Fruit fly (Drosophila melanogaster) whole organism, embryonic: ENCODE results near the gene ninaC.

Experiments
- Atf-2 ChIP-seq: fragments of 200-800 bp; sonication (Bioruptor generic); optimal IDR thresholded peaks from 2 replicates; lab custom pipeline; 2016; ENCODE audit warnings: missing biosample characterization, missing genetic modification characterization
- Blimp-1 ChIP-seq: fragments of 200-800 bp; sonication (Bioruptor generic); optimal IDR thresholded peaks from 3 replicates; lab custom pipeline; 2018; ENCODE audit warnings: missing biosample characterization, missing genetic modification characterization, mild to moderate bottlenecking, moderate library complexity, missing genetic modification reagents
- CG10462 ChIP-seq: fragments of 200-800 bp; sonication (Bioruptor generic); optimal IDR thresholded peaks from 2 replicates; lab custom pipeline; 2016; ENCODE audit warnings: missing biosample characterization, missing genetic modification characterization
- CG12219 ChIP-seq: fragments of 200-800 bp; sonication (Bioruptor generic); optimal IDR thresholded peaks from 3 replicates; lab custom pipeline; 2018; ENCODE audit warnings: missing biosample characterization, mild to moderate bottlenecking, missing genetic modification characterization
- CG12769 ChIP-seq: fragments of 200-800 bp; sonication (Bioruptor generic); optimal IDR thresholded peaks from 2 replicates; lab custom pipeline; 2019; ENCODE audit warnings: missing biosample characterization, mild to moderate bottlenecking, missing genetic modification characterization, moderate library complexity
- CG12942 ChIP-seq: fragments of 200-800 bp; sonication (Bioruptor generic); optimal IDR thresholded peaks from 3 replicates; lab custom pipeline; 2016; ENCODE audit warnings: missing biosample characterization, missing genetic modification characterization
- CG13287 ChIP-seq: fragments of 200-800 bp; sonication (Bioruptor generic); IDR thresholded peaks from 2 replicates; pipeline ENCODE4 v1.3.6; 2022; ENCODE audit warnings: missing biosample characterization, missing genetic modification characterization; ENCODE audit not compliant: partially characterized antibody
- CG17361 ChIP-seq: fragments of 200-800 bp; sonication (Bioruptor generic); IDR thresholded peaks from 3 replicates; pipeline ENCODE4 v1.3.6; 2022; ENCODE audit warnings: missing biosample characterization, missing genetic modification characterization
- CG2120 ChIP-seq: fragments of 200-800 bp; sonication (Bioruptor generic); optimal IDR thresholded peaks from 3 replicates; lab custom pipeline; 2016; ENCODE audit warnings: missing biosample characterization, missing genetic modification characterization
- CG2678 ChIP-seq: fragments of 200-800 bp; sonication (Bioruptor generic); optimal IDR thresholded peaks from 3 replicates; lab custom pipeline; 2019; ENCODE audit warnings: missing biosample characterization, mild to moderate bottlenecking, missing genetic modification characterization, moderate library complexity
- CG3065 ChIP-seq: fragments of 200-800 bp; sonication (Bioruptor generic); optimal IDR thresholded peaks from 2 replicates; lab custom pipeline; 2016; ENCODE audit warnings: missing biosample characterization, missing genetic modification characterization
- CG3847 ChIP-seq: fragments of 200-800 bp; sonication (Bioruptor generic); IDR thresholded peaks from 2 replicates; pipeline ENCODE4 v1.3.6; 2022; ENCODE audit warnings: missing biosample characterization, missing genetic modification characterization
- CG6854 ChIP-seq: fragments of 200-800 bp; sonication (Bioruptor generic); optimal IDR thresholded peaks from 3 replicates; lab custom pipeline; 2017; ENCODE audit warnings: missing biosample characterization, mild to moderate bottlenecking, missing genetic modification characterization
- CG7928 ChIP-seq: fragments of 200-800 bp; sonication (Bioruptor generic); optimal IDR thresholded peaks from 2 replicates; lab custom pipeline; 2017; ENCODE audit warnings: missing biosample characterization, mild to moderate bottlenecking, missing genetic modification characterization
- CG8924 ChIP-seq: fragments of 200-800 bp; optimal IDR thresholded peaks from 3 replicates; lab custom pipeline; 2019; ENCODE audit warnings: missing biosample characterization, mild to moderate bottlenecking, missing genetic modification characterization, moderate library complexity
- CG9932 ChIP-seq: fragments of 200-800 bp; sonication (Bioruptor generic); IDR thresholded peaks from 2 replicates; pipeline ENCODE4 v1.3.6; 2022; ENCODE audit warnings: missing biosample characterization, missing genetic modification characterization
- D19A ChIP-seq: fragments of 200-800 bp; optimal IDR thresholded peaks from 3 replicates; lab custom pipeline; 2019; ENCODE audit warnings: missing biosample characterization, mild to moderate bottlenecking, missing genetic modification characterization, moderate library complexity
- D19B ChIP-seq: fragments of 200-800 bp; sonication (Bioruptor generic); optimal IDR thresholded peaks from 2 replicates; lab custom pipeline; 2017; ENCODE audit warnings: missing biosample characterization, mild to moderate bottlenecking, missing genetic modification characterization
- Hsf ChIP-seq: fragments of 200-800 bp; sonication (Bioruptor generic); optimal IDR thresholded peaks from 3 replicates; lab custom pipeline; 2016; ENCODE audit warnings: missing biosample characterization, missing genetic modification characterization
- MTF-1 ChIP-seq: fragments of 200-800 bp; sonication (Bioruptor generic); optimal IDR thresholded peaks from 2 replicates; lab custom pipeline; 2018; ENCODE audit warnings: missing biosample characterization, mild to moderate bottlenecking, missing genetic modification characterization, borderline replicate concordance
- Mad ChIP-seq: fragments of 200-800 bp; sonication (Bioruptor generic); optimal IDR thresholded peaks from 2 replicates; lab custom pipeline; 2016; ENCODE audit warnings: missing biosample characterization, missing genetic modification characterization
- Med ChIP-seq: fragments of 200-800 bp; sonication (Bioruptor generic); peaks from one replicate; lab custom pipeline; 2016; ENCODE audit warnings: missing biosample characterization, missing genetic modification characterization, mild to moderate bottlenecking, inconsistent platforms, moderate library complexity
- Nf-YA ChIP-seq: fragments of 200-800 bp; sonication (Bioruptor generic); IDR thresholded peaks from 2 replicates; pipeline ENCODE4 v1.3.6; 2022; ENCODE audit warnings: missing biosample characterization, missing genetic modification characterization
- Rx ChIP-seq: fragments of 200-800 bp; sonication (Bioruptor generic); IDR thresholded peaks from 2 replicates; pipeline ENCODE4 v1.3.6; 2022; ENCODE audit warnings: missing biosample characterization, missing genetic modification characterization
- Sry-δ ChIP-seq: fragments of 200-800 bp; sonication (Bioruptor generic); optimal IDR thresholded peaks from 2 replicates; lab custom pipeline; 2016; ENCODE audit warnings: missing biosample characterization, missing genetic modification characterization
- Ssrp ChIP-seq: fragments of 200-800 bp; sonication (Bioruptor generic); optimal IDR thresholded peaks from 2 replicates; lab custom pipeline; 2018; ENCODE audit warnings: missing biosample characterization, mild to moderate bottlenecking, missing genetic modification characterization, moderate library complexity
- Xrp1 ChIP-seq: fragments of 200-800 bp; sonication (Bioruptor generic); IDR thresholded peaks from 2 replicates; pipeline ENCODE4 v1.3.6; 2022; ENCODE audit warnings: missing biosample characterization, missing genetic modification characterization
- ac ChIP-seq: fragments of 200-800 bp; sonication (Bioruptor generic); optimal IDR thresholded peaks from 3 replicates; lab custom pipeline; 2017; ENCODE audit warnings: missing biosample characterization, mild to moderate bottlenecking, missing genetic modification characterization
- ase ChIP-seq: fragments of 200-800 bp; sonication (Bioruptor generic); IDR thresholded peaks from 3 replicates; pipeline ENCODE4 v1.3.6; 2022; ENCODE audit warnings: missing biosample characterization, missing genetic modification characterization
- cas ChIP-seq: fragments of 200-800 bp; sonication (Bioruptor generic); IDR thresholded peaks from 2 replicates; pipeline ENCODE4 v1.3.6; 2022; ENCODE audit warnings: missing biosample characterization, missing genetic modification characterization
- dmrt11E ChIP-seq: fragments of 200-800 bp; sonication (Bioruptor generic); optimal IDR thresholded peaks from 3 replicates; lab custom pipeline; 2018; ENCODE audit warnings: missing biosample characterization, mild to moderate bottlenecking, missing genetic modification characterization, moderate library complexity
- esg ChIP-seq: fragments of 200-800 bp; sonication (Bioruptor generic); conservative IDR thresholded peaks from 2 replicates; pipeline ENCODE4 v1.3.6; 2022; ENCODE audit warnings: missing biosample characterization, missing genetic modification characterization
- h ChIP-seq: fragments of >200 bp; optimal IDR thresholded peaks from 2 replicates; lab custom pipeline; 2017
- hkb ChIP-seq, 2 experiments: fragments of 200-800 bp in 1 of 2; fragments of >200 bp in 1 of 2; sonication (Bioruptor generic) in 1 of 2; IDR thresholded peaks in 1 of 2; optimal IDR thresholded peaks in 1 of 2; 2 replicates each; pipeline versions ENCODE4 v1.3.6 to Lab custom; 2017 to 2022; ENCODE audit warnings: missing biosample characterization in 1 of 2, missing genetic modification characterization in 1 of 2
- jigr1 ChIP-seq: fragments of 200-800 bp; sonication (Bioruptor generic); IDR thresholded peaks from 3 replicates; pipeline ENCODE4 v1.3.6; 2022; ENCODE audit warnings: missing biosample characterization, missing genetic modification characterization
- lab ChIP-seq: fragments of 200-800 bp; sonication (Bioruptor generic); optimal IDR thresholded peaks from 3 replicates; lab custom pipeline; 2017; ENCODE audit warnings: missing biosample characterization, missing genetic modification characterization, mild to moderate bottlenecking, moderate library complexity, missing genetic modification reagents
- lbe ChIP-seq: fragments of 200-800 bp; sonication (Bioruptor generic); optimal IDR thresholded peaks from 2 replicates; lab custom pipeline; 2016; ENCODE audit warnings: missing biosample characterization, mild to moderate bottlenecking, missing genetic modification characterization
- lov ChIP-seq, 2 experiments: fragments of 200-800 bp in 1 of 2; fragments of >200 bp in 1 of 2; sonication (Bioruptor generic) in 1 of 2; IDR thresholded peaks in 1 of 2; optimal IDR thresholded peaks in 1 of 2; 2 replicates in 1 of 2; 3 replicates in 1 of 2; pipeline versions ENCODE4 v1.3.6 to Lab custom; 2017 to 2022; ENCODE audit warnings: missing biosample characterization in 1 of 2, missing genetic modification characterization in 1 of 2
- mam ChIP-seq: fragments of 200-800 bp; sonication (Bioruptor generic); optimal IDR thresholded peaks from 3 replicates; lab custom pipeline; 2016; ENCODE audit warnings: missing biosample characterization, missing genetic modification characterization
- pan ChIP-seq, 4 experiments: fragments of >200 bp in 3 of 4; fragments of 200-800 bp in 1 of 4; sonication (Bioruptor generic) in 1 of 4; optimal IDR thresholded peaks in 3 of 4; IDR thresholded peaks in 1 of 4; 2 replicates each; pipeline versions ENCODE4 v1.3.6 to Lab custom; 2017 to 2022; ENCODE audit warnings: missing biosample characterization in 2 of 4, missing genetic modification characterization in 2 of 4, mixed read lengths in 1 of 4
- pb ChIP-seq: fragments of 200-800 bp; sonication (Bioruptor generic); optimal IDR thresholded peaks from 3 replicates; lab custom pipeline; 2016; ENCODE audit warnings: missing biosample characterization, missing genetic modification characterization
- pzg ChIP-seq: fragments of 200-800 bp; sonication (Bioruptor generic); optimal IDR thresholded peaks from 3 replicates; lab custom pipeline; 2018; ENCODE audit warnings: missing biosample characterization, mild to moderate bottlenecking, missing genetic modification characterization, moderate library complexity
- schlank ChIP-seq: fragments of 200-800 bp; sonication (Bioruptor generic); optimal IDR thresholded peaks from 2 replicates; lab custom pipeline; 2018; ENCODE audit warnings: missing biosample characterization, mild to moderate bottlenecking, missing genetic modification characterization
- sd ChIP-seq: fragments of 200-800 bp; sonication (Bioruptor generic); optimal IDR thresholded peaks from 3 replicates; lab custom pipeline; 2018; ENCODE audit warnings: missing biosample characterization, mild to moderate bottlenecking, missing genetic modification characterization, moderate library complexity
- sens-2 ChIP-seq: fragments of 200-800 bp; sonication (Bioruptor generic); IDR thresholded peaks from 2 replicates; pipeline ENCODE4 v1.3.6; 2022; ENCODE audit warnings: missing biosample characterization, missing genetic modification characterization
- sug ChIP-seq: fragments of 200-800 bp; optimal IDR thresholded peaks from 2 replicates; lab custom pipeline; 2019; ENCODE audit warnings: missing biosample characterization, mild to moderate bottlenecking, missing genetic modification characterization, moderate library complexity
- twi ChIP-seq: fragments of 200-800 bp; optimal IDR thresholded peaks from 2 replicates; lab custom pipeline; 2019; ENCODE audit warnings: missing biosample characterization, mild to moderate bottlenecking, missing genetic modification characterization, moderate library complexity
- unc-4 ChIP-seq: fragments of 200-800 bp; sonication (Bioruptor generic); IDR thresholded peaks from 2 replicates; pipeline ENCODE4 v1.3.6; 2022; ENCODE audit warnings: missing biosample characterization, missing genetic modification characterization; ENCODE audit not compliant: partially characterized antibody
- zf30C ChIP-seq: fragments of 200-800 bp; sonication (Bioruptor generic); optimal IDR thresholded peaks from 3 replicates; lab custom pipeline; 2018; ENCODE audit warnings: missing biosample characterization, mild to moderate bottlenecking, missing genetic modification characterization

ninaC gene

DNA sequence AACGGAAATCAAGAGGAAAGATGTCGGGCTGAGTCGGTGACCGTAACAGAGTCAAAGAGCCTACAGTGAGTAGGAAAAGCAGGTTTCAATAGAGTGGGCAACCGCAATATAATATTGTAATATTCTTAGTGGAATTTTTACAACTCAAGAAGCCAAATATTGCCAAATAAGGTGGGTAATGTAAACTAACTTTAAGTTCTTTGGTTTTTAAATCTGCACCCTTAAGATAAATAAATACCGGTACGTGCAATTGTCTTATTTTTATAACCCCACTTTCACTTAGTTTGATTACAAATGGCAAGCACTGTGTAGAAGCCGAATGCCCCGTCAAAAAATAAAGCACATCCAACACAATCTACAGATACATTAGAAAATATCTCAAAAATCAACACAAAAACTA lies 44.7 kb upstream of the ninaC start (continued):
- TF ChIP-seq lab, result peak; percentile 17
- TF ChIP-seq Xrp1 (GFP tag; lab: Robert Waterston, UW), result peak; percentile 15; the same call in 1 of the 2 replicates
- TF ChIP-seq CG2678 (tag; lab: Kevin White, UChicago), result peak; percentile 58
- peak; percentile 12 for TF ChIP-seq sd
- no peak for TF ChIP-seq pan (optimal IDR thresholded peaks at IDR 0.05; lab: Kevin White, UChicago)
- no peak for TF ChIP-seq pan (GFP tag; optimal IDR thresholded peaks at IDR 0.05 in 1 of 2, IDR thresholded peaks at IDR 0.05 in 1 of 2)
- TF ChIP-seq CG3847 (GFP tag; lab: Robert Waterston, UW), result peak; percentile 21
- peak; percentile 26; the same call in 1 of the 3 replicates for TF ChIP-seq jigr1 (GFP tag; lab: Robert Waterston, UW)
- TF ChIP-seq pzg (GFP tag; lab: Kevin White, UChicago), result no peak
- TF ChIP-seq h (lab: Kevin White, UChicago), result no peak
- TF ChIP-seq CG10462 (GFP tag; lab: Kevin White, UChicago), result no peak
- no peak for TF ChIP-seq cas
- no peak; the same call in 1 of the 2 replicates for TF ChIP-seq Rx (GFP tag; lab: Robert Waterston, UW)
- TF ChIP-seq mam (GFP tag; lab: Kevin White, UChicago), result no peak
- TF ChIP-seq Nf-YA, result 0 out of 2 replicates have a peak, but pooled peaks have one; percentile 24
- TF ChIP-seq Mad, result no peak
- TF ChIP-seq CG8924 (tag; lab: Kevin White, UChicago), result no peak
- TF ChIP-seq CG6854, result no peak
- TF ChIP-seq Sry-δ (GFP tag; lab: Kevin White, UChicago), result no peak
- TF ChIP-seq Ssrp (tag; lab: Kevin White, UChicago), result no peak
- TF ChIP-seq zf30C, result no peak
- 0 out of 2 replicates have a peak, but pooled peaks have one; percentile 5 for TF ChIP-seq esg (GFP tag; lab: Robert Waterston, UW)
- no peak for TF ChIP-seq ac (GFP tag; lab: Kevin White, UChicago)
- TF ChIP-seq CG12942 (GFP tag; lab: Kevin White, UChicago), result no peak
- no peak for TF ChIP-seq Atf-2 (GFP tag; lab: Kevin White, UChicago)
- no peak for TF ChIP-seq sug
- TF ChIP-seq Hsf (GFP tag; lab: Kevin White, UChicago), result no peak
- TF ChIP-seq CG12769 (tag; lab: Kevin White, UChicago), result peak; percentile 34
- no peak for TF ChIP-seq dmrt11E (tag; lab: Kevin White, UChicago)
- TF ChIP-seq twi (tag; lab: Kevin White, UChicago), result no peak
- TF ChIP-seq Med (GFP tag; lab: Kevin White, UChicago), result peak; percentile 51
- TF ChIP-seq lbe, result no peak
- TF ChIP-seq MTF-1 (GFP tag; lab: Kevin White, UChicago), result no peak
- TF ChIP-seq unc-4, result no peak
- no peak for TF ChIP-seq CG13287 (GFP tag; lab: Robert Waterston, UW)
- TF ChIP-seq hkb (optimal IDR thresholded peaks at IDR 0.05; lab: Kevin White, UChicago), result no peak
- TF ChIP-seq hkb (GFP tag; IDR thresholded peaks at IDR 0.05; lab: Robert Waterston, UW), result peak; percentile 13; the same call in 1 of the 2 replicates
- peak; percentile 11 for TF ChIP-seq CG12219
- TF ChIP-seq sens-2 (GFP tag; lab: Robert Waterston, UW), result peak; percentile 4; the same call in 1 of the 2 replicates
- TF ChIP-seq D19B (GFP tag; lab: Kevin White, UChicago), result no peak
- no peak for TF ChIP-seq pb (GFP tag; lab: Kevin White, UChicago)
- peak; percentile 56; the same call in 1 of the 2 replicates for TF ChIP-seq CG9932 (GFP tag; lab: Robert Waterston, UW)
- no peak for TF ChIP-seq schlank (tag; lab: Kevin White, UChicago)
- no peak for TF ChIP-seq D19A
- no peak for TF ChIP-seq ase (GFP tag; lab: Robert Waterston, UW)
- no peak for TF ChIP-seq CG3065 (GFP tag; lab: Kevin White, UChicago)
- peak; percentile 57 for TF ChIP-seq Blimp-1 (GFP tag; lab: Kevin White, UChicago)
- no peak; the same call in 2 of the 3 replicates for TF ChIP-seq CG17361
- no peak for TF ChIP-seq lov (optimal IDR thresholded peaks at IDR 0.05; lab: Kevin White, UChicago)
- no peak for TF ChIP-seq lov (GFP tag; IDR thresholded peaks at IDR 0.05; lab: Robert Waterston, UW)
- TF ChIP-seq CG2120 (GFP tag; lab: Kevin White, UChicago), result no peak
- no peak for TF ChIP-seq CG7928
